Worm (Caenorhabditis elegans): ENCODE measurements around the gene fbxb-5.

The fbxb-5 gene

DNA sequence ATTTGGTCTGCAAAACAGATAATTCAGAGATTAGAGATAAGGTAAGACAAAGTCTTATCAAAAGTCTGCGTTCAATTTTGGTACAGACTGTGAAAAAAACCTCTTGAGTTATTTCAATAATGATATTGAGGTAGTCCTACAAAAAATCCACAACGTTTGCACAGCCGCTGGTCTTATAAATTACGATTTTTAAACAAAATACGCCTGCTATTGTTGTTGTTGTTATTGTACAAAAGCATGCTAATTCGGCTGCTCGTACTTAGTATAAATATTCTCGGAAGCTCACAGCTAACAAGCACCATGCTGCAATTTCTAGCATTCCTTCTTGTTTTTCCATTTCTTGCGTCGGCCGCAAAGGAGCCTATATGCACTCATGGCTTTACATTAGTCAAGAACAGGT is 21.9 kb upstream of the fbxb-5 start, which contains the start of gene clec-19:
Gene clec-19 (plus strand): TSS at position 301 of the 400 bp plus-strand sequence.
- TF ChIP-seq vab-15 (tag; optimal IDR thresholded peaks at IDR 0.05) (no peak), pag-3 (tag; optimal IDR thresholded peaks at IDR 0.05; ENCODE audit: borderline replicate concordance, insufficient read depth) (no peak), ets-5 (GFP tag; IDR thresholded peaks at IDR 0.05) (no peak), unc-86 (tag; optimal IDR thresholded peaks at IDR 0.05) (no peak), aha-1 (tag; optimal IDR thresholded peaks at IDR 0.05) (no peak), lin-39 (tag; optimal IDR thresholded peaks at IDR 0.05) (no peak)

- no peak for TF ChIP-seq lin-13 (GFP tag; optimal IDR thresholded peaks at IDR 0.05)
- no peak for TF ChIP-seq mdl-1 (tag; optimal IDR thresholded peaks at IDR 0.05)
- no peak for TF ChIP-seq ets-5 (GFP tag; IDR thresholded peaks at IDR 0.05)
- TF ChIP-seq lin-39 (tag; optimal IDR thresholded peaks at IDR 0.05): no peak
- no peak for TF ChIP-seq nhr-76 (tag; optimal IDR thresholded peaks at IDR 0.05)
- TF ChIP-seq rnt-1 (tag; optimal IDR thresholded peaks at IDR 0.05): no peak
- no peak for TF ChIP-seq zag-1 (tag; optimal IDR thresholded peaks at IDR 0.05)
These were observed 20.2 kb upstream of the fbxb-5 start, which contains the start of gene F36H5.12 for ce11 chrII:1742535-1742934. Gene F36H5.12 (plus strand): TSS chrII:1742835.

DNA sequence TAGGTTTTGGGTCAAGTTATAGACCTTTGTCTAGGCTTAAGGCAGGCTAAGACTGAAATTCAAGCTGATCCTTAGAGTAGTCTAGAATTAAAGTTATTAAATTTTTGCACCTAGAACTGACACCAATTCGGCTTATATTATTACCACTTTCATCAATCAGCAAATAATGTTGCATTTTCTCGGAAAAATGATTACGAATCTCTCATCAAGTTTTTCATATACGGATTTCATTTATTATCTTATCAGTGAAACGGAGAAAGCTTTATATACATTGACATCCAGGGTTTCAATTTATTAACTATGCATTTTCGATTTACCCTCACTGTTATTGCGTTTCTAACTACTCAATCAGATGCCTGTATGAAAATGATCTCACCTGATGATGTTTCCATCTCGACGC is 19.0 kb upstream of the fbxb-5 start, which contains the start of gene K07G6.1:
Gene K07G6.1 (plus strand): TSS at position 301 of the 400 bp plus-strand sequence.
- TF ChIP-seq efl-1 (optimal IDR thresholded peaks at IDR 0.05) (no peak), efl-1 (GFP tag; optimal IDR thresholded peaks at IDR 0.05 in 1 of 2) (peak in 1 of 2 experiments; percentile 26), fkh-4 (tag; optimal IDR thresholded peaks at IDR 0.05; ENCODE audit: borderline replicate concordance) (no peak)

ce11 chrII:1738844-1739243 is 16.6 kb upstream of the fbxb-5 start, which contains the start of the genes irld-9 and irld-33:
Gene irld-9 (minus strand): TSS chrII:1738944.
Gene irld-33 (plus strand): TSS chrII:1739052.
- no peak for TF ChIP-seq nhr-76 (tag; optimal IDR thresholded peaks at IDR 0.05)
- TF ChIP-seq tlp-1 (tag; optimal IDR thresholded peaks at IDR 0.05): no peak
- TF ChIP-seq pax-3 (tag; optimal IDR thresholded peaks at IDR 0.05): no peak
- TF ChIP-seq nhr-20 (tag; optimal IDR thresholded peaks at IDR 0.05): no peak
- TF ChIP-seq nhr-84 (tag; optimal IDR thresholded peaks at IDR 0.05): no peak
- no peak for TF ChIP-seq efl-3 (GFP tag; optimal IDR thresholded peaks at IDR 0.05)
- TF ChIP-seq unc-130 (tag; optimal IDR thresholded peaks at IDR 0.05): no peak
- no peak for TF ChIP-seq lin-39 (tag; optimal IDR thresholded peaks at IDR 0.05)
- TF ChIP-seq efl-1 (optimal IDR thresholded peaks at IDR 0.05): no peak
- TF ChIP-seq efl-1 (GFP tag; optimal IDR thresholded peaks at IDR 0.05 in 1 of 2): no peak
- no peak for TF ChIP-seq pqm-1 (tag; optimal IDR thresholded peaks at IDR 0.05)
- TF ChIP-seq nhr-90 (tag; optimal IDR thresholded peaks at IDR 0.05; ENCODE audit: poor library complexity): no peak

ce11 chrII:1736353-1736752 is 14.1 kb upstream of the fbxb-5 start, which contains the start of gene ceh-83:
Gene ceh-83 (minus strand): TSS chrII:1736533.
- TF ChIP-seq aly-2 (tag; optimal IDR thresholded peaks at IDR 0.05) (no peak), Y116A8C.19 (tag; optimal IDR thresholded peaks at IDR 0.05; ENCODE audit: borderline replicate concordance) (no peak), ceh-90 (tag; optimal IDR thresholded peaks at IDR 0.05) (no peak), snu-23 (GFP tag; optimal IDR thresholded peaks at IDR 0.05) (no peak), fkh-8 (tag; optimal IDR thresholded peaks at IDR 0.05) (no peak), nhr-237 (tag; optimal IDR thresholded peaks at IDR 0.05) (no peak), hlh-17 (GFP tag; optimal IDR thresholded peaks at IDR 0.05; ENCODE audit: borderline replicate concordance) (no peak), zip-4 (GFP tag; optimal IDR thresholded peaks at IDR 0.05) (no peak), lin-14 (GFP tag; optimal IDR thresholded peaks at IDR 0.05) (peak; percentile 80), nhr-20 (tag; optimal IDR thresholded peaks at IDR 0.05) (peak; percentile 19), rnt-1 (tag; optimal IDR thresholded peaks at IDR 0.05) (peak; percentile 50), elt-3 (tag; optimal IDR thresholded peaks at IDR 0.05) (no peak), nhr-85 (tag) (peak; percentile 59), lin-35 (GFP tag; optimal IDR thresholded peaks at IDR 0.05) (peak; percentile 2 to 64), efl-1 (optimal IDR thresholded peaks at IDR 0.05) (peak; percentile 57 to 68), efl-1 (GFP tag; optimal IDR thresholded peaks at IDR 0.05 in 1 of 2) (peak; percentile 36 to 94), isw-1 (GFP tag; IDR thresholded peaks at IDR 0.05) (no peak), dpl-1 (GFP tag; optimal IDR thresholded peaks at IDR 0.05) (peak in 2 of 3 experiments; percentile 16 to 34), vab-15 (tag; optimal IDR thresholded peaks at IDR 0.05) (no peak)

All from whole organism, L1 larva.